Fruit fly (Drosophila melanogaster): ENCODE results near the gene Acer.

Gene Acer

dm6 chr2L:8488735-8489134 lies 33.0 kb upstream of the Acer start, which contains the start of gene CG13088 (continued):
- TF ChIP-seq CG17802 (tag; optimal IDR thresholded peaks at IDR 0.05) = peak; percentile 33
- TF ChIP-seq Hey (tag; optimal IDR thresholded peaks at IDR 0.05) = no peak
- peak; percentile 12 for TF ChIP-seq Side (GFP tag; optimal IDR thresholded peaks at IDR 0.05)
- peak; percentile 23 for TF ChIP-seq chn (GFP tag; optimal IDR thresholded peaks at IDR 0.05)
- no peak for TF ChIP-seq CG10959 (GFP tag; IDR thresholded peaks at IDR 0.05)
- TF ChIP-seq MBD-R2 (GFP tag; IDR thresholded peaks at IDR 0.05) = peak; percentile 94
- peak; percentile 3 for TF ChIP-seq Asciz (GFP tag; optimal IDR thresholded peaks at IDR 0.05)
- peak; percentile 64 for TF ChIP-seq CG13624 (GFP tag; optimal IDR thresholded peaks at IDR 0.05)
- TF ChIP-seq BEAF-32 (GFP tag; optimal IDR thresholded peaks at IDR 0.05) = peak; percentile 21
- peak; percentile 45; the same call in 1 of the 2 replicates for TF ChIP-seq Bgb (GFP tag; IDR thresholded peaks at IDR 0.05; ENCODE audit: partially characterized antibody)
- no peak for TF ChIP-seq CG17361 (GFP tag; IDR thresholded peaks at IDR 0.05)
- TF ChIP-seq CG8089 (GFP tag; optimal IDR thresholded peaks at IDR 0.05) = no peak
- TF ChIP-seq CG11456 (GFP tag; IDR thresholded peaks at IDR 0.05) = peak; percentile 47; the same call in 1 of the 3 replicates
- peak; percentile 18 for TF ChIP-seq bcd (GFP tag; optimal IDR thresholded peaks at IDR 0.05)
- peak; percentile 41 for TF ChIP-seq nmo (GFP tag; optimal IDR thresholded peaks at IDR 0.05)
- TF ChIP-seq CG10267 (tag; optimal IDR thresholded peaks at IDR 0.05) = peak; percentile 98
- TF ChIP-seq ken (GFP tag; IDR thresholded peaks at IDR 0.05) = peak; percentile 39; the same call in 1 of the 3 replicates
- peak; percentile 30 for TF ChIP-seq ind (GFP tag; optimal IDR thresholded peaks at IDR 0.05)
- peak; percentile 66; the same call in 2 of the 3 replicates for TF ChIP-seq Opbp (GFP tag; IDR thresholded peaks at IDR 0.05; ENCODE audit: partially characterized antibody)
- TF ChIP-seq NfI (GFP tag; optimal IDR thresholded peaks at IDR 0.05) = peak; percentile 55
- TF ChIP-seq Hr39 (optimal IDR thresholded peaks at IDR 0.05) = no peak
- peak; percentile 77 for TF ChIP-seq Bdp1 (GFP tag; optimal IDR thresholded peaks at IDR 0.05)
- peak; percentile 43 for TF ChIP-seq phol (tag; optimal IDR thresholded peaks at IDR 0.05)
- TF ChIP-seq CG30431 (GFP tag; optimal IDR thresholded peaks at IDR 0.05) = no peak
- TF ChIP-seq CG13287 (GFP tag; IDR thresholded peaks at IDR 0.05; ENCODE audit: partially characterized antibody) = peak; percentile 41; the same call in 1 of the 2 replicates
- TF ChIP-seq CG11398 (GFP tag; optimal IDR thresholded peaks at IDR 0.05) = peak; percentile 2
- TF ChIP-seq CG12236 (GFP tag; optimal IDR thresholded peaks at IDR 0.05) = no peak
- TF ChIP-seq CG12659 (GFP tag; optimal IDR thresholded peaks at IDR 0.05) = peak; percentile 58
- TF ChIP-seq sens (GFP tag) = peak; percentile 78
- peak; percentile 67 for TF ChIP-seq dm (GFP tag; optimal IDR thresholded peaks at IDR 0.05)
- no peak for TF ChIP-seq tio (GFP tag; optimal IDR thresholded peaks at IDR 0.05)
- TF ChIP-seq Dp (GFP tag; optimal IDR thresholded peaks at IDR 0.05) = peak; percentile 96
- TF ChIP-seq Dad (GFP tag; optimal IDR thresholded peaks at IDR 0.05) = peak; percentile 23
- TF ChIP-seq CG10654 (GFP tag; optimal IDR thresholded peaks at IDR 0.05) = peak; percentile 3
- TF ChIP-seq CG18619 (GFP tag; optimal IDR thresholded peaks at IDR 0.05) = peak; percentile 4
- TF ChIP-seq CG1603 (tag; optimal IDR thresholded peaks at IDR 0.05) = peak; percentile 83
- no peak for TF ChIP-seq sim (GFP tag; IDR thresholded peaks at IDR 0.05)
- TF ChIP-seq Hmr (GFP tag; optimal IDR thresholded peaks at IDR 0.05) = peak; percentile 45
- TF ChIP-seq dmrt11E (tag; optimal IDR thresholded peaks at IDR 0.05) = peak; percentile 23
- TF ChIP-seq Trl (optimal IDR thresholded peaks at IDR 0.05) = no peak
- peak; percentile 33 for TF ChIP-seq Trl (GFP tag; optimal IDR thresholded peaks at IDR 0.05)
- peak; percentile 58 for TF ChIP-seq CG9932 (GFP tag; IDR thresholded peaks at IDR 0.05)
- peak; percentile 28; the same call in 1 of the 3 replicates for TF ChIP-seq knrl (GFP tag; IDR thresholded peaks at IDR 0.05; ENCODE audit: partially characterized antibody)
- no peak for TF ChIP-seq CG4404 (GFP tag; IDR thresholded peaks at IDR 0.05)
- TF ChIP-seq CG16863 (GFP tag; optimal IDR thresholded peaks at IDR 0.05) = no peak
- TF ChIP-seq sob (GFP tag; IDR thresholded peaks at IDR 0.05) = peak; percentile 68
- TF ChIP-seq Lhr (GFP tag; optimal IDR thresholded peaks at IDR 0.05) = peak; percentile 25
- no peak for TF ChIP-seq CG6813 (GFP tag; optimal IDR thresholded peaks at IDR 0.05)
- peak; percentile 20 for TF ChIP-seq CG4854 (GFP tag; optimal IDR thresholded peaks at IDR 0.05)
- TF ChIP-seq amos (GFP tag; IDR thresholded peaks at IDR 0.05; ENCODE audit: partially characterized antibody) = peak; percentile 17; the same call in 1 of the 2 replicates
- peak; percentile 29 for TF ChIP-seq CG30403 (GFP tag; optimal IDR thresholded peaks at IDR 0.05)
